Worm (Caenorhabditis elegans): ENCODE data around the gene C14C10.2.
A peak's percentile ranks its signal among the peaks of the same experiment; 100 is the strongest.

C14C10.2 gene

DNA sequence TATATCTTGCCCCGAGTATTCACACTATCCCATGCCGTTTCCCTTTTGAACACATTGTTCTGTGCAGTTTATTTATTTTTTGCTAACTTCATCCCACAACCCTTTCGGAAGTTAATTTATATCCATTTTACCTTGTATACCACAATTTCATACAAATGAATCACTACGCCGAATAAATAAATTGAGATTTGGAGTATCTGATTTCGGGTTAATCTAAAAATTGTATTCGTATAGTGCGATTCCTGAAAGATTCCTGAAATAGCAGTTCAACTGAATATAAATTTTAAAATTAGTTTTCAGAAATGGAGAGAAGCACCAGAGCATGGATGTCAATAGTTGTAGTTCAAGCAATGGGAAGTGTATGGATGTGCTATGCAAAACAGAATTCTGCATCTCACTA, 14.8 kb upstream of the C14C10.2 start, which contains the start of gene erg-28:
Gene erg-28, plus strand, starts transcription at position 301 of the 400 bp plus-strand sequence.
- no peak for TF ChIP-seq tbx-2 (tag; optimal IDR thresholded peaks at IDR 0.05)

- TF ChIP-seq ceh-30 (tag; optimal IDR thresholded peaks at IDR 0.05) (no peak), F13H6.1 (tag; optimal IDR thresholded peaks at IDR 0.05) (no peak), elt-4 (tag; optimal IDR thresholded peaks at IDR 0.05) (no peak), pat-9 (tag; optimal IDR thresholded peaks at IDR 0.05) (no peak), pha-4 (tag; optimal IDR thresholded peaks at IDR 0.05) (no peak)
Measured at ce11 chrV:12601835-12602234, 9.6 kb upstream of the C14C10.2 start.

- TF ChIP-seq ceh-24 (tag; optimal IDR thresholded peaks at IDR 0.05) (no peak), rnt-1 (tag; optimal IDR thresholded peaks at IDR 0.05) (no peak), ama-1 (optimal IDR thresholded peaks at IDR 0.05) (no peak), ceh-22 (tag; optimal IDR thresholded peaks at IDR 0.05) (no peak), F13H6.1 (tag; optimal IDR thresholded peaks at IDR 0.05) (no peak), hlh-13 (GFP tag; optimal IDR thresholded peaks at IDR 0.05) (no peak), hlh-15 (tag; optimal IDR thresholded peaks at IDR 0.05) (no peak), nhr-232 (tag; optimal IDR thresholded peaks at IDR 0.05) (no peak), mec-3 (tag; optimal IDR thresholded peaks at IDR 0.05; ENCODE audit: borderline replicate concordance) (no peak), ttx-3 (tag; optimal IDR thresholded peaks at IDR 0.05) (no peak), dve-1 (tag; optimal IDR thresholded peaks at IDR 0.05) (no peak), eyg-1 (tag; optimal IDR thresholded peaks at IDR 0.05) (no peak), ceh-6 (GFP tag; optimal IDR thresholded peaks at IDR 0.05) (no peak), ref-2 (tag; optimal IDR thresholded peaks at IDR 0.05) (no peak), nhr-11 (tag; optimal IDR thresholded peaks at IDR 0.05) (no peak), pha-2 (tag; optimal IDR thresholded peaks at IDR 0.05) (no peak)
Measured at ce11 chrV:12599510-12600242, 7.4 kb upstream of the C14C10.2 start, which contains the start of gene C14C10.5. TSS of gene C14C10.5 (plus strand) at chrV:12600192.

- no peak for TF ChIP-seq lin-11 (tag; optimal IDR thresholded peaks at IDR 0.05)
- TF ChIP-seq sox-4 (tag; optimal IDR thresholded peaks at IDR 0.05) = no peak
- no peak for TF ChIP-seq ceh-6 (GFP tag; optimal IDR thresholded peaks at IDR 0.05)
Measured at ce11 chrV:12599110-12599509, 6.8 kb upstream of the C14C10.2 start, which contains the start of the genes C14C10.10 and ril-2. TSS of gene C14C10.10 (minus strand) at chrV:12599128. TSS of gene ril-2 (minus strand) at chrV:12599157.

- TF ChIP-seq ceh-24 (tag; optimal IDR thresholded peaks at IDR 0.05) = no peak
- peak; percentile 52 for TF ChIP-seq dve-1 (tag; optimal IDR thresholded peaks at IDR 0.05)
- peak; percentile 28 for TF ChIP-seq sdc-2 (tag; optimal IDR thresholded peaks at IDR 0.05)
- no peak for TF ChIP-seq ceh-30 (tag; optimal IDR thresholded peaks at IDR 0.05)
- no peak for TF ChIP-seq hlh-30 (tag; optimal IDR thresholded peaks at IDR 0.05; ENCODE audit: insufficient read depth)
- peak; percentile 64 for TF ChIP-seq rnt-1 (tag; optimal IDR thresholded peaks at IDR 0.05)
- TF ChIP-seq odd-2 (tag; optimal IDR thresholded peaks at IDR 0.05) = peak; percentile 37
- no peak for TF ChIP-seq ets-4 (tag; optimal IDR thresholded peaks at IDR 0.05)
- peak; percentile 63 for TF ChIP-seq syd-9 (tag; optimal IDR thresholded peaks at IDR 0.05)
- peak; percentile 29 for TF ChIP-seq F13H6.1 (tag; optimal IDR thresholded peaks at IDR 0.05)
- TF ChIP-seq pros-1 (tag; optimal IDR thresholded peaks at IDR 0.05) = peak; percentile 48
- TF ChIP-seq K02D7.2 (tag; optimal IDR thresholded peaks at IDR 0.05) = peak; percentile 40
- TF ChIP-seq C08G9.2 (tag; optimal IDR thresholded peaks at IDR 0.05) = peak; percentile 67
- TF ChIP-seq ceh-34 (tag; optimal IDR thresholded peaks at IDR 0.05) = peak; percentile 78
- TF ChIP-seq lin-11 (tag; optimal IDR thresholded peaks at IDR 0.05) = peak; percentile 54
- peak; percentile 24 for TF ChIP-seq madf-2 (tag; optimal IDR thresholded peaks at IDR 0.05)
- TF ChIP-seq fkh-6 (tag; optimal IDR thresholded peaks at IDR 0.05) = peak; percentile 53
- TF ChIP-seq ztf-16 (tag; optimal IDR thresholded peaks at IDR 0.05) = peak; percentile 65
- TF ChIP-seq hlh-15 (tag; optimal IDR thresholded peaks at IDR 0.05) = peak; percentile 33
- peak; percentile 58 for TF ChIP-seq hlh-13 (GFP tag; optimal IDR thresholded peaks at IDR 0.05)
- TF ChIP-seq unc-55 (GFP tag; optimal IDR thresholded peaks at IDR 0.05) = no peak
- peak; percentile 66 for TF ChIP-seq ceh-48 (tag; optimal IDR thresholded peaks at IDR 0.05)
- TF ChIP-seq ceh-2 (tag; optimal IDR thresholded peaks at IDR 0.05) = peak; percentile 72
- TF ChIP-seq gmeb-2 (tag; optimal IDR thresholded peaks at IDR 0.05) = peak; percentile 64
- no peak for TF ChIP-seq elt-4 (tag; optimal IDR thresholded peaks at IDR 0.05)
- no peak for TF ChIP-seq ceh-22 (tag; optimal IDR thresholded peaks at IDR 0.05)
- no peak for TF ChIP-seq ttx-3 (tag; optimal IDR thresholded peaks at IDR 0.05)
- no peak for TF ChIP-seq nhr-11 (tag; optimal IDR thresholded peaks at IDR 0.05)
- TF ChIP-seq fkh-10 (GFP tag; optimal IDR thresholded peaks at IDR 0.05) = no peak
- TF ChIP-seq npax-4 (tag; optimal IDR thresholded peaks at IDR 0.05) = peak; percentile 23
- TF ChIP-seq ama-1 (optimal IDR thresholded peaks at IDR 0.05) = no peak
- no peak for TF ChIP-seq pha-4 (tag; optimal IDR thresholded peaks at IDR 0.05)
- TF ChIP-seq fax-1 (tag; optimal IDR thresholded peaks at IDR 0.05) = peak; percentile 46
Measured at ce11 chrV:12596795-12597194, 4.5 kb upstream of the C14C10.2 start.
